Fruit fly (Drosophila melanogaster): ENCODE results near the gene Kap-alpha3.

Kap-alpha3 gene

DNA sequence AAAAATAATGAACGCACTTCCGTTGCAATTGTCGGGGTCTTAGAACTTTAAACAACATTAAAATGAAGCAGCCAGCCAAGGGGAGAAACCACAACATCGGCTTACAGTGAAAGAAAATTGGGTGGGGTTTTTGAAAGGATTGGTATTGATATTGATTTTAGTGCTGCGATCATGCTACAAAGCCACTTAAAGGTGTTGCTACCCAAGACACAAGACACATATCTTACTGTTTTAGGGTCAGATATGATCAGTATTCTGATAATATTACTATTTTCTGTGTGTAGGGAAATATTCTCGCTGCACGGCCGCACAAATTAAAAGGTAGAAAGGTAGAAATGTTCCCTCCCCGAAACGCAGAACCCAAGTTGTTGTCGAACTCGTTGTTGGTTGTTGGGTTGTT is 27.6 kb upstream of the Kap-alpha3 start (continued):
- TF ChIP-seq Camta (GFP tag; optimal IDR thresholded peaks at IDR 0.05) = no peak
- no peak for TF ChIP-seq ERR (GFP tag; optimal IDR thresholded peaks at IDR 0.05)
- no peak for TF ChIP-seq fd64A (GFP tag; optimal IDR thresholded peaks at IDR 0.05)
- no peak for TF ChIP-seq z (GFP tag; IDR thresholded peaks at IDR 0.05)
- 0 out of 2 replicates have a peak, but pooled peaks have one; percentile 10 for TF ChIP-seq Ptx1 (GFP tag; IDR thresholded peaks at IDR 0.05)
- TF ChIP-seq fru (optimal IDR thresholded peaks at IDR 0.05) = no peak
- TF ChIP-seq CG10321 (GFP tag; IDR thresholded peaks at IDR 0.05) = no peak
- peak; percentile 8 for TF ChIP-seq tup (GFP tag; optimal IDR thresholded peaks at IDR 0.05)
- TF ChIP-seq CG31224 (GFP tag; IDR thresholded peaks at IDR 0.05) = no peak
- TF ChIP-seq CG17829 (tag; optimal IDR thresholded peaks at IDR 0.05) = peak; percentile 78
- no peak for TF ChIP-seq Ravus (GFP tag; IDR thresholded peaks at IDR 0.05)
- TF ChIP-seq br (optimal IDR thresholded peaks at IDR 0.05) = no peak
- no peak for TF ChIP-seq Hmx (GFP tag; optimal IDR thresholded peaks at IDR 0.05)
- TF ChIP-seq run (tag; optimal IDR thresholded peaks at IDR 0.05) = no peak
- no peak for TF ChIP-seq Optix (GFP tag; IDR thresholded peaks at IDR 0.05)
- TF ChIP-seq schlank (tag; optimal IDR thresholded peaks at IDR 0.05) = no peak
- TF ChIP-seq dysf (GFP tag; IDR thresholded peaks at IDR 0.05) = no peak
- TF ChIP-seq Xrp1 (GFP tag; IDR thresholded peaks at IDR 0.05) = peak; percentile 78
- TF ChIP-seq CG16863 (GFP tag; optimal IDR thresholded peaks at IDR 0.05) = peak; percentile 23
- TF ChIP-seq CG8290 (GFP tag; optimal IDR thresholded peaks at IDR 0.05) = peak; percentile 3
- no peak for TF ChIP-seq CG8290 (tag; optimal IDR thresholded peaks at IDR 0.05)
- no peak for TF ChIP-seq CG8281 (tag; optimal IDR thresholded peaks at IDR 0.05)
- peak; percentile 35 for TF ChIP-seq jumu (GFP tag; optimal IDR thresholded peaks at IDR 0.05)
- no peak for TF ChIP-seq CG18011 (GFP tag; optimal IDR thresholded peaks at IDR 0.05)
- no peak for TF ChIP-seq CG10654 (GFP tag; optimal IDR thresholded peaks at IDR 0.05)
- peak; percentile 48; the same call in 2 of the 3 replicates for TF ChIP-seq croc (GFP tag; conservative IDR thresholded peaks at IDR 0.05)
- no peak for TF ChIP-seq CG43689 (GFP tag; IDR thresholded peaks at IDR 0.05)
- TF ChIP-seq btn (GFP tag; optimal IDR thresholded peaks at IDR 0.05) = peak; percentile 13
- no peak for TF ChIP-seq so (GFP tag; IDR thresholded peaks at IDR 0.05)
- no peak for TF ChIP-seq Myb (GFP tag; optimal IDR thresholded peaks at IDR 0.05)
- TF ChIP-seq Ets65A (GFP tag) = no peak
- TF ChIP-seq bbx (GFP tag; IDR thresholded peaks at IDR 0.05; ENCODE audit: partially characterized antibody) = no peak
- TF ChIP-seq prd (optimal IDR thresholded peaks at IDR 0.05) = no peak
- TF ChIP-seq prd (GFP tag; IDR thresholded peaks at IDR 0.05) = peak; percentile 77
- no peak for TF ChIP-seq CG8478 (optimal IDR thresholded peaks at IDR 0.05)
- no peak for TF ChIP-seq CG7987 (GFP tag; optimal IDR thresholded peaks at IDR 0.05)
- no peak for TF ChIP-seq ab (GFP tag; optimal IDR thresholded peaks at IDR 0.05)
- peak in 1 of 3 experiments; percentile 71 for TF ChIP-seq lola (GFP tag; optimal IDR thresholded peaks at IDR 0.05)
- no peak for TF ChIP-seq klu (GFP tag; IDR thresholded peaks at IDR 0.05)
- no peak for TF ChIP-seq Poxn (GFP tag; IDR thresholded peaks at IDR 0.05)
- peak in 1 of 2 experiments; percentile 41 for TF ChIP-seq eve (GFP tag; optimal IDR thresholded peaks at IDR 0.05)
- no peak for TF ChIP-seq CG32767 (GFP tag; IDR thresholded peaks at IDR 0.05)
- TF ChIP-seq CG9817 (tag; optimal IDR thresholded peaks at IDR 0.05) = no peak
- TF ChIP-seq CG11398 (GFP tag; optimal IDR thresholded peaks at IDR 0.05) = no peak
- no peak for TF ChIP-seq CG7963 (GFP tag; IDR thresholded peaks at IDR 0.05; ENCODE audit: partially characterized antibody)
- peak; percentile 47 to 77 for TF ChIP-seq bsh (GFP tag; optimal IDR thresholded peaks at IDR 0.05)
- TF ChIP-seq tll (GFP tag; optimal IDR thresholded peaks at IDR 0.05) = no peak
- no peak for TF ChIP-seq CG12769 (tag; optimal IDR thresholded peaks at IDR 0.05)
- TF ChIP-seq CG12299 (tag; optimal IDR thresholded peaks at IDR 0.05) = no peak
- no peak for TF ChIP-seq luna (GFP tag; optimal IDR thresholded peaks at IDR 0.05)
- TF ChIP-seq nerfin-2 (GFP tag; IDR thresholded peaks at IDR 0.05; ENCODE audit: partially characterized antibody) = no peak
- TF ChIP-seq Bgb (GFP tag; IDR thresholded peaks at IDR 0.05; ENCODE audit: partially characterized antibody) = no peak
- no peak for TF ChIP-seq CG17802 (tag; optimal IDR thresholded peaks at IDR 0.05)

Measured in whole organism, embryonic.